1 fruit fly cellular context compared by ENCODE assay signal in genomic region chr2L:9988201-9988990, dm6.
A peak's percentile ranks its signal among the peaks of the same experiment; 100 is the strongest.
TF ChIP-seq lines count a peak whose summit lies in the region.

No protein-coding gene starts in this region.

TF ChIP-seq in whole organism, embryonic, 481 proteins besides CTCF, POLR2A, EP300 and RAD21 (continued from another document):
- 0 out of 2 replicates have a peak, but pooled peaks have one; percentile 45 for TF ChIP-seq aop (GFP tag; IDR thresholded peaks at IDR 0.05; lab: Robert Waterston, UW)
- TF ChIP-seq CG15479 (GFP tag; optimal IDR thresholded peaks at IDR 0.05; lab: Kevin White, UChicago): peak; percentile 99
